Worm (Caenorhabditis elegans): Measurements from ENCODE around the gene F21C10.4.

ce11 chrV:9096674-9097073 is 29.7 kb upstream of the F21C10.4 start:
- no peak for TF ChIP-seq egl-27 (tag; optimal IDR thresholded peaks at IDR 0.05)
- no peak for TF ChIP-seq nhr-11 (tag; optimal IDR thresholded peaks at IDR 0.05)
- TF ChIP-seq fos-1 (tag; optimal IDR thresholded peaks at IDR 0.05): no peak
- no peak for TF ChIP-seq nhr-6 (tag; optimal IDR thresholded peaks at IDR 0.05)
- TF ChIP-seq lsy-2 (tag; optimal IDR thresholded peaks at IDR 0.05): no peak
- no peak for TF ChIP-seq lin-13 (GFP tag; optimal IDR thresholded peaks at IDR 0.05)
- TF ChIP-seq R02D3.7 (tag; optimal IDR thresholded peaks at IDR 0.05): no peak
- TF ChIP-seq nhr-23 (tag; optimal IDR thresholded peaks at IDR 0.05): no peak
- TF ChIP-seq nhr-237 (tag; optimal IDR thresholded peaks at IDR 0.05): no peak
- TF ChIP-seq nhr-77 (tag; optimal IDR thresholded peaks at IDR 0.05): no peak
- no peak for TF ChIP-seq mdl-1 (tag; optimal IDR thresholded peaks at IDR 0.05)
- TF ChIP-seq elt-3 (tag; optimal IDR thresholded peaks at IDR 0.05): no peak
- TF ChIP-seq ztf-11 (tag; optimal IDR thresholded peaks at IDR 0.05): no peak
